Fruit fly (Drosophila melanogaster) whole organism, adult: ENCODE data around the gene bmm.
A peak's percentile ranks its signal among the peaks of the same experiment; 100 is the strongest.

ENCODE experiments used
- CG11617 ChIP-seq: fragments of 200-800 bp; sonication (Bioruptor generic); optimal IDR thresholded peaks from 2 replicates; lab custom pipeline; 2017; ENCODE audit warnings: mild to moderate bottlenecking, missing biosample characterization, missing genetic modification reagents, missing genetic modification characterization
- pad ChIP-seq: fragments of 200-800 bp; sonication (Bioruptor generic); optimal IDR thresholded peaks from 3 replicates; lab custom pipeline; 2017; ENCODE audit warnings: missing biosample characterization, missing genetic modification characterization, mild to moderate bottlenecking, moderate library complexity, missing genetic modification reagents

dm6 chr3L:14761837-14762785, 24.1 kb downstream of the bmm start, which contains the start of the genes Tsen34 and Mgat4a:
- TF ChIP-seq pad (GFP tag; lab: Kevin White, UChicago), result no peak
- TF ChIP-seq CG11617, result peak; percentile 32
